Fruit fly (Drosophila melanogaster): ENCODE data around the gene Tfb4.
A peak's percentile ranks its signal among the peaks of the same experiment; 100 is the strongest.

Tfb4 gene

DNA sequence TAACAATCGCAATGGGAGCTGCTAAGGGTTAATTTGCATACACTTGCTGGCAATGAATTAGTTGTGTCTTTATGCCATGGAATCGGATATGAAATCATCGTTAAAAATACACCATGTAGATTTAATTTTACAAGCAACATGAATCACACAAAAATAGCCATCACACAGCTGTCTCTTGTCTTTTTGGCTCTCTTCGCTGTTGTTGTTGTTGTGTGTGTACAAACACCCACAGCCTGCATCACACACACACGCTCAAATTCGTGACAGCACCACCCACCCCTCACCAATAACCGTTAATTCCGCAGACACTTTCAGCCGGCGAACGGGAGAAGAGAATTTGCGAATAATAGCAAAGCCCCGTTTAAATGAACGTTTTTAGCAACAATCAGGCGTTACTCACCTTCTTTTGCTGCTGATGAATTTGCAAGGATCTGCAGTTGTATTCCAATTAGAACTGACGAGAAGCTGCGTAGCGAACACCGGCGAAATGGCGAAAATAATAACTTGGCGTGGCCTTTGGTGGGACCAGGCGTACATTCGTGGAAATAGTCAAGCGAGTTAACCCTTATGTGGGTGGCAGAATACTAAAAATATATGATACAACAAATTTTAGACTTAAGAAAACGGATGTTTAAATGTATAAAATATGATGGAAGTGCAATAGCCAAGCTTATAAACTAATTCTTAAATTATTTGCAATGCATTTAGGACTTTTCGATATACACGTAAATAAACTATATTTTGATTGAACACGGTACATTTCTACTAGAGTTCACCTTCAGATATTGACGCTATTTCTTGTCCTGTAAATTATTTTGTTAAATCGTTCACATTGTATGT is 7.4 kb upstream of the Tfb4 start, which contains the start of gene capt:
Gene capt (minus strand): TSS at position 584 of the 840 bp plus-strand sequence.
- TF ChIP-seq pad (GFP tag; optimal IDR thresholded peaks at IDR 0.05) (peak; percentile 97), CG14711 (tag; optimal IDR thresholded peaks at IDR 0.05) (peak; percentile 19), cic (GFP tag; optimal IDR thresholded peaks at IDR 0.05) (peak; percentile 39), toe (GFP tag; optimal IDR thresholded peaks at IDR 0.05) (no peak), kay (GFP tag; ENCODE audit: borderline replicate concordance) (no peak), ovo (GFP tag; optimal IDR thresholded peaks at IDR 0.05) (peak; percentile 87), CG33017 (tag; optimal IDR thresholded peaks at IDR 0.05) (peak; percentile 21), CG7101 (tag; optimal IDR thresholded peaks at IDR 0.05) (peak; percentile 44), CG5204 (GFP tag; optimal IDR thresholded peaks at IDR 0.05) (no peak), Hr96 (GFP tag; optimal IDR thresholded peaks at IDR 0.05) (peak; percentile 7), Clk (GFP tag; optimal IDR thresholded peaks at IDR 0.05) (no peak), Mnt (GFP tag; optimal IDR thresholded peaks at IDR 0.05) (peak; percentile 75), CG1620 (GFP tag; optimal IDR thresholded peaks at IDR 0.05) (peak; percentile 6), Crg-1 (GFP tag; optimal IDR thresholded peaks at IDR 0.05) (no peak), CG7045 (GFP tag; optimal IDR thresholded peaks at IDR 0.05) (peak; percentile 20), tj (GFP tag; optimal IDR thresholded peaks at IDR 0.05) (peak; percentile 75), bab1 (GFP tag; optimal IDR thresholded peaks at IDR 0.05) (no peak)

DNA sequence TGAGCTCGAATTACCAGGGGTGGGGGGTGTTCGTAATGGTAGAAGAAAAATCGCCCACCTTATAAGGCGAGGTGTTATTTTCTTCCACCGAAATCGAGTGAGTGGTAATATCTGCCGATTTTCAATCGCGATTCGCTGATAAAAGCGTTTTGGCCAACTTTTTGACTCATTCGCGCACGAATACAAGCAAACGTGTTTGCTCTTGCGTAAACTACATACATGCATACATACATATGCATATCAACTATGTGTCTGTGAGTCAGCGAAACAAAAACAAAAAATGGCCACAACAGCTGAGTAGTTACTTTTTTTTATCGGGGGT is 6.8 kb upstream of the Tfb4 start:
- TF ChIP-seq CG11617 (GFP tag; optimal IDR thresholded peaks at IDR 0.05) (no peak), CG1620 (GFP tag; optimal IDR thresholded peaks at IDR 0.05) (no peak), Clk (GFP tag; optimal IDR thresholded peaks at IDR 0.05) (no peak), CG14711 (tag; optimal IDR thresholded peaks at IDR 0.05) (no peak), tj (GFP tag; optimal IDR thresholded peaks at IDR 0.05) (peak; percentile 89), cic (GFP tag; optimal IDR thresholded peaks at IDR 0.05) (no peak), Mnt (GFP tag; optimal IDR thresholded peaks at IDR 0.05) (no peak), cnc (optimal IDR thresholded peaks at IDR 0.05) (no peak), CG5204 (GFP tag; optimal IDR thresholded peaks at IDR 0.05) (no peak), kay (GFP tag; ENCODE audit: borderline replicate concordance) (peak; percentile 97), toe (GFP tag; optimal IDR thresholded peaks at IDR 0.05) (no peak), ovo (GFP tag; optimal IDR thresholded peaks at IDR 0.05) (no peak)

DNA sequence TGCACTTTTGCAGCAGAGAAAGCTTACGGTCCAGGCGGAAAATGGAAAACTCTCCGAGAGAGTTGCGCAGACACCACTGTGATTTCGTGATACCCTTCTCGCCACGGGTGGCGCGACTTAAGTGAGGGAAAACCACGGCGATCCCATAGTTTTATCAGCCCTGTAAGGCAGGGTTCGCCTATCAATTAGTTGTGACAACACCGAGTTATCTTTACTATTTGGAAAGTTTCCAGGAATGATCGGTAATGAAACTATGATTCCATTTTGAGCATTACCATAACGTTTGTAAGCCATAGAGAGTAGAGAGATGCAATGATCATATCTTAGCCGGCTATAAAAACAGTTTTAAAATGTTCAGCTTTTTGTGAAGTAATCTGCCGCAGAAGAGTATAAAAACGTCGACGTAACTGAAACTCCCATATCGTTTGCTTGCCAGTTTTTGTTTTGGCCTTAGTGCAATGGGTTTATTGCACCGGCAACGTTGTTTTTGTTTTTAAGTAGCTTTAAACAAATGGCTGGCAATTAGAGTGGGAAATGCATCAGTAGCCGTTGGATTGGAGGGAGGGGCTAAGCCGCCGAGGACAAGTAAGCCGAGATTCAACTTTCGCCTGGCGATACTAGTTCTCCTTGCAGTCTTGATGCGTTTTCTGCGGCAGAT is 6.2 kb upstream of the Tfb4 start:
- TF ChIP-seq bab1 (GFP tag; optimal IDR thresholded peaks at IDR 0.05) (no peak), ovo (GFP tag; optimal IDR thresholded peaks at IDR 0.05) (no peak), Mnt (GFP tag; optimal IDR thresholded peaks at IDR 0.05) (no peak), CG12768 (GFP tag; optimal IDR thresholded peaks at IDR 0.05) (no peak), pad (GFP tag; optimal IDR thresholded peaks at IDR 0.05) (no peak), CG7101 (tag; optimal IDR thresholded peaks at IDR 0.05) (no peak), Clk (GFP tag; optimal IDR thresholded peaks at IDR 0.05) (no peak), cic (GFP tag; optimal IDR thresholded peaks at IDR 0.05) (no peak), Hr96 (GFP tag; optimal IDR thresholded peaks at IDR 0.05) (no peak), CG14711 (tag; optimal IDR thresholded peaks at IDR 0.05) (no peak)

DNA sequence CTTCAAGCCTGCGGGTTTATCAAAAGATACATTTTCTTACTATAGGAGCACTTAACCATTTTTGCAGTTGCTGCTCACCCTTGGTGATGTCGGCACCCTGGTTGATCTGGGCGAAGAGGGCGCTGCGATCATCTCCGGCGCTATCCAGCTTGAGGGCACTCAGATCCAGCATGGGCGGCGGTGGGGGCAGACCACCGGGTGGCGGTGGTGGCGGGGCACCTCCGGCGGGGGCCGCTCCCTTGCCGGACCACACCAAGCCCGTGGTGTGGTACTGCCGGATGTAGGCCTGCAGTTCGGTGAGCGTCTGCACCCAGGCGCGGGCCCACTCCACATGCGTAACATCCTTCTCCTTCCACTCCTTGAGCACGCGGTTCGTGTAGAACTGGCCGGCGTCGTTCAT is 2.2 kb upstream of the Tfb4 start:
- TF ChIP-seq Hr96 (GFP tag; optimal IDR thresholded peaks at IDR 0.05) (no peak), Crg-1 (GFP tag; optimal IDR thresholded peaks at IDR 0.05) (no peak), pad (GFP tag; optimal IDR thresholded peaks at IDR 0.05) (no peak), CG33017 (tag; optimal IDR thresholded peaks at IDR 0.05) (no peak), Mnt (GFP tag; optimal IDR thresholded peaks at IDR 0.05) (no peak), kay (GFP tag; ENCODE audit: borderline replicate concordance) (no peak), tj (GFP tag; optimal IDR thresholded peaks at IDR 0.05) (no peak), toe (GFP tag; optimal IDR thresholded peaks at IDR 0.05) (no peak), cic (GFP tag; optimal IDR thresholded peaks at IDR 0.05) (no peak), CG11617 (GFP tag; optimal IDR thresholded peaks at IDR 0.05) (no peak), CG5204 (GFP tag; optimal IDR thresholded peaks at IDR 0.05) (no peak), CG14711 (tag; optimal IDR thresholded peaks at IDR 0.05) (no peak)

DNA sequence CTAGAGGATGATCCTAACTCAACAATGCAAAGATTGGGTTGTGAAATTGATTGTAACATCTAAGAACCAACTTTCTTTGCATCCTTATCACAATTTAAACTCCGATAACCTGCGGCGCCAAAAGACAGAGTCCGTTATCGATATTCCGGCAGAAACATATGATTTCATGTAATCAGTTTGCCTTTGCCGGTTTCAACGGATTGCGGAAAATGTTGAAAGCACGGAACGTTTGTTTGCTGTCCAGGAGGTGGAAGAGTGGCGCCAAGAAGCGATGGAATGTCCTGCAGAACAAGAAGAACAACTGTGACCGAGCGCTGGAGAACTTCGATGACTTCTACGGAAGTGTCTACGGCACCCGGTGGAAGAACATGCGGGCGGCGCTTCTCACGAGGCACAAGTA is 2.8 kb downstream of the Tfb4 start:
- TF ChIP-seq CG11617 (GFP tag; optimal IDR thresholded peaks at IDR 0.05), result no peak
- TF ChIP-seq CG7045 (GFP tag; optimal IDR thresholded peaks at IDR 0.05), result no peak
- TF ChIP-seq CG33017 (tag; optimal IDR thresholded peaks at IDR 0.05), result no peak
- TF ChIP-seq Crg-1 (GFP tag; optimal IDR thresholded peaks at IDR 0.05), result no peak
- TF ChIP-seq CG5204 (GFP tag; optimal IDR thresholded peaks at IDR 0.05), result no peak
- TF ChIP-seq Mnt (GFP tag; optimal IDR thresholded peaks at IDR 0.05), result no peak
- no peak for TF ChIP-seq kay (GFP tag; ENCODE audit: borderline replicate concordance)
- TF ChIP-seq pad (GFP tag; optimal IDR thresholded peaks at IDR 0.05), result no peak
- TF ChIP-seq CG1620 (GFP tag; optimal IDR thresholded peaks at IDR 0.05), result no peak
- TF ChIP-seq CG12768 (GFP tag; optimal IDR thresholded peaks at IDR 0.05), result no peak
- no peak for TF ChIP-seq CG14711 (tag; optimal IDR thresholded peaks at IDR 0.05)
- TF ChIP-seq cic (GFP tag; optimal IDR thresholded peaks at IDR 0.05), result no peak
- TF ChIP-seq toe (GFP tag; optimal IDR thresholded peaks at IDR 0.05), result no peak
- TF ChIP-seq Clk (GFP tag; optimal IDR thresholded peaks at IDR 0.05), result no peak
- TF ChIP-seq Hr96 (GFP tag; optimal IDR thresholded peaks at IDR 0.05), result no peak
- no peak for TF ChIP-seq bab1 (GFP tag; optimal IDR thresholded peaks at IDR 0.05)
- no peak for TF ChIP-seq cnc (optimal IDR thresholded peaks at IDR 0.05)
- no peak for TF ChIP-seq CG7101 (tag; optimal IDR thresholded peaks at IDR 0.05)
- no peak for TF ChIP-seq ovo (GFP tag; optimal IDR thresholded peaks at IDR 0.05)
